Fruit fly (Drosophila melanogaster) whole organism, embryonic: ENCODE measurements around the gene CG16953.
A peak's percentile ranks its signal among the peaks of the same experiment; 100 is the strongest.

Source experiments
- Awh ChIP-seq: fragments of 200-800 bp; sonication (Bioruptor generic); IDR thresholded peaks from 2 replicates; pipeline ENCODE4, ENCODE4 v1.3.6; 2022; ENCODE audit warnings: missing biosample characterization, missing genetic modification characterization
- BEAF-32 ChIP-seq: fragments of 200-800 bp; sonication (Bioruptor generic); optimal IDR thresholded peaks from 3 replicates; lab custom pipeline; 2017; ENCODE audit warnings: missing biosample characterization, missing genetic modification characterization, mild to moderate bottlenecking, moderate library complexity, missing genetic modification reagents
- Bteb2 ChIP-seq: fragments of 200-800 bp; sonication (Bioruptor generic); optimal IDR thresholded peaks from 2 replicates; lab custom pipeline; 2016; ENCODE audit warnings: missing biosample characterization, missing genetic modification characterization
- CG11504 ChIP-seq: fragments of 200-800 bp; sonication (Bioruptor generic); optimal IDR thresholded peaks from 3 replicates; lab custom pipeline; 2019; ENCODE audit warnings: missing biosample characterization, mild to moderate bottlenecking, missing genetic modification characterization, moderate library complexity
- CG13424 ChIP-seq: fragments of 200-800 bp; sonication (Bioruptor generic); optimal IDR thresholded peaks from 2 replicates; lab custom pipeline; 2019; ENCODE audit warnings: missing biosample characterization, mild to moderate bottlenecking, missing genetic modification characterization, moderate library complexity
- CG13775 ChIP-seq: fragments of 200-800 bp; sonication (Bioruptor generic); optimal IDR thresholded peaks from 3 replicates; lab custom pipeline; 2017; ENCODE audit warnings: missing biosample characterization, mild to moderate bottlenecking, missing genetic modification characterization
- CG14710 ChIP-seq: fragments of 200-800 bp; sonication (Bioruptor generic); optimal IDR thresholded peaks from 3 replicates; lab custom pipeline; 2019; ENCODE audit warnings: missing biosample characterization, mild to moderate bottlenecking, missing genetic modification characterization, moderate library complexity
- CG17361 ChIP-seq: fragments of 200-800 bp; sonication (Bioruptor generic); IDR thresholded peaks from 3 replicates; pipeline ENCODE4 v1.3.6; 2022; ENCODE audit warnings: missing biosample characterization, missing genetic modification characterization
- CG2116 ChIP-seq: fragments of 200-800 bp; sonication (Bioruptor generic); optimal IDR thresholded peaks from 3 replicates; lab custom pipeline; 2018; ENCODE audit warnings: missing biosample characterization, mild to moderate bottlenecking, missing genetic modification characterization
- CG30403 ChIP-seq: fragments of 200-800 bp; sonication (Bioruptor generic); optimal IDR thresholded peaks from 3 replicates; lab custom pipeline; 2016; ENCODE audit warnings: missing biosample characterization, missing genetic modification characterization
- CG31224 ChIP-seq: fragments of 200-800 bp; sonication (Bioruptor generic); IDR thresholded peaks from 2 replicates; pipeline ENCODE4 v1.3.6; 2022; ENCODE audit warnings: missing biosample characterization, missing genetic modification characterization
- CG32767 ChIP-seq: fragments of 200-800 bp; sonication (Bioruptor generic); IDR thresholded peaks from 2 replicates; pipeline ENCODE4 v1.3.6; 2022; ENCODE audit warnings: missing biosample characterization, missing genetic modification characterization
- CG34376 ChIP-seq: fragments of 200-800 bp; sonication (Bioruptor generic); optimal IDR thresholded peaks from 2 replicates; lab custom pipeline; 2018; ENCODE audit warnings: missing biosample characterization, mild to moderate bottlenecking, missing genetic modification characterization
- CG34422 ChIP-seq: fragments of 200-800 bp; sonication (Bioruptor generic); IDR thresholded peaks from 3 replicates; pipeline ENCODE4 v1.3.6; 2022; ENCODE audit warnings: missing biosample characterization, missing genetic modification characterization
- CG3995 ChIP-seq: fragments of 200-800 bp; sonication (Bioruptor generic); optimal IDR thresholded peaks from 3 replicates; lab custom pipeline; 2016; ENCODE audit warnings: missing biosample characterization, missing genetic modification characterization
- CG4617 ChIP-seq: fragments of 200-800 bp; sonication (Bioruptor generic); optimal IDR thresholded peaks from 3 replicates; lab custom pipeline; 2016; ENCODE audit warnings: missing biosample characterization, missing genetic modification characterization, borderline replicate concordance
- CG7556 ChIP-seq: fragments of 200-800 bp; sonication (Bioruptor generic); optimal IDR thresholded peaks from 2 replicates; lab custom pipeline; 2017; ENCODE audit warnings: missing biosample characterization, mild to moderate bottlenecking, missing genetic modification characterization
- CG8388 ChIP-seq: fragments of 200-800 bp; sonication (Bioruptor generic); optimal IDR thresholded peaks from 2 replicates; lab custom pipeline; 2019; ENCODE audit warnings: missing biosample characterization, mild to moderate bottlenecking, missing genetic modification characterization, moderate library complexity
- HLH54F ChIP-seq: fragments of 200-800 bp; sonication (Bioruptor generic); optimal IDR thresholded peaks from 3 replicates; lab custom pipeline; 2016; ENCODE audit warnings: missing biosample characterization, missing genetic modification characterization
- Hr39 ChIP-seq: fragments of >200 bp; optimal IDR thresholded peaks from 2 replicates; lab custom pipeline; 2017
- Kr ChIP-seq: fragments of 200-800 bp; sonication (Bioruptor generic); optimal IDR thresholded peaks from 2 replicates; lab custom pipeline; 2017; ENCODE audit warnings: missing biosample characterization, mild to moderate bottlenecking, missing genetic modification characterization
- MESR4 ChIP-seq: fragments of 200-800 bp; sonication (Bioruptor generic); optimal IDR thresholded peaks from 2 replicates; lab custom pipeline; 2018; ENCODE audit warnings: missing biosample characterization, mild to moderate bottlenecking, missing genetic modification characterization, moderate library complexity
- Myb ChIP-seq: fragments of 200-800 bp; sonication (Bioruptor generic); optimal IDR thresholded peaks from 2 replicates; lab custom pipeline; 2016; ENCODE audit warnings: missing biosample characterization, missing genetic modification characterization
- Pdp1 ChIP-seq, 2 experiments: fragments of 200-800 bp; sonication (Bioruptor generic); optimal IDR thresholded peaks; 3 replicates each; lab custom pipeline; 2016; ENCODE audit warnings: missing biosample characterization in 2 of 2, missing genetic modification characterization in 2 of 2, mild to moderate bottlenecking in 1 of 2, moderate library complexity in 1 of 2
- Rx ChIP-seq: fragments of 200-800 bp; sonication (Bioruptor generic); IDR thresholded peaks from 2 replicates; pipeline ENCODE4 v1.3.6; 2022; ENCODE audit warnings: missing biosample characterization, missing genetic modification characterization
- Sox100B ChIP-seq: fragments of 200-800 bp; sonication (Bioruptor generic); optimal IDR thresholded peaks from 3 replicates; lab custom pipeline; 2018; ENCODE audit warnings: missing biosample characterization, mild to moderate bottlenecking, missing genetic modification characterization
- Usf ChIP-seq: fragments of 200-800 bp; sonication (Bioruptor generic); optimal IDR thresholded peaks from 2 replicates; lab custom pipeline; 2017; ENCODE audit warnings: missing genotype, missing biosample characterization, missing genetic modification characterization
- aop ChIP-seq: fragments of 200-800 bp; sonication (Bioruptor generic); IDR thresholded peaks from 2 replicates; pipeline ENCODE4 v1.3.6; 2022; ENCODE audit warnings: missing biosample characterization, missing genetic modification characterization
- cad ChIP-seq: fragments of >200 bp; optimal IDR thresholded peaks from 2 replicates; lab custom pipeline; 2017; ENCODE audit warnings: missing biosample characterization, missing genetic modification characterization
- cas ChIP-seq: fragments of 200-800 bp; sonication (Bioruptor generic); IDR thresholded peaks from 2 replicates; pipeline ENCODE4 v1.3.6; 2022; ENCODE audit warnings: missing biosample characterization, missing genetic modification characterization
- dimm ChIP-seq: fragments of 200-800 bp; sonication (Bioruptor generic); IDR thresholded peaks from 2 replicates; pipeline ENCODE4 v1.3.6; 2022; ENCODE audit warnings: missing biosample characterization, missing genetic modification characterization
- dmrt99B ChIP-seq: fragments of 200-800 bp; sonication (Bioruptor generic); optimal IDR thresholded peaks from 2 replicates; lab custom pipeline; 2018; ENCODE audit warnings: missing biosample characterization, mild to moderate bottlenecking, missing genetic modification characterization, moderate library complexity
- eyg ChIP-seq: fragments of 200-800 bp; sonication (Bioruptor generic); optimal IDR thresholded peaks from 3 replicates; lab custom pipeline; 2016; ENCODE audit warnings: missing biosample characterization, missing genetic modification characterization
- ftz-f1 ChIP-seq: fragments of 200-800 bp; sonication (Bioruptor generic); optimal IDR thresholded peaks from 2 replicates; lab custom pipeline; 2016; ENCODE audit warnings: missing biosample characterization, missing genetic modification characterization
- her ChIP-seq: fragments of 200-800 bp; sonication (Bioruptor generic); optimal IDR thresholded peaks from 2 replicates; lab custom pipeline; 2016; ENCODE audit warnings: missing biosample characterization, missing genetic modification characterization
- lola ChIP-seq, 3 experiments: fragments of >200 bp in 2 of 3; fragments of 200-800 bp in 1 of 3; sonication (Bioruptor generic) in 1 of 3; optimal IDR thresholded peaks; 2 replicates each; lab custom pipeline; 2017 to 2019; ENCODE audit warnings: missing biosample characterization in 3 of 3, missing genetic modification characterization in 3 of 3, mild to moderate bottlenecking in 1 of 3, moderate library complexity in 1 of 3
- maf-S ChIP-seq: fragments of 200-800 bp; sonication (Bioruptor generic); optimal IDR thresholded peaks from 2 replicates; lab custom pipeline; 2016; ENCODE audit warnings: missing biosample characterization, missing genetic modification characterization
- mam ChIP-seq: fragments of 200-800 bp; sonication (Bioruptor generic); optimal IDR thresholded peaks from 3 replicates; lab custom pipeline; 2016; ENCODE audit warnings: missing biosample characterization, missing genetic modification characterization
- nom ChIP-seq: fragments of 200-800 bp; sonication (Bioruptor generic); optimal IDR thresholded peaks from 2 replicates; lab custom pipeline; 2017; ENCODE audit warnings: missing biosample characterization, missing genetic modification characterization, mild to moderate bottlenecking, moderate library complexity, missing genetic modification reagents
- pan ChIP-seq, 4 experiments: fragments of >200 bp in 3 of 4; fragments of 200-800 bp in 1 of 4; sonication (Bioruptor generic) in 1 of 4; optimal IDR thresholded peaks in 3 of 4; IDR thresholded peaks in 1 of 4; 2 replicates each; pipeline versions ENCODE4 v1.3.6 to Lab custom; 2017 to 2022; ENCODE audit warnings: missing biosample characterization in 2 of 4, missing genetic modification characterization in 2 of 4, mixed read lengths in 1 of 4
- sd ChIP-seq: fragments of 200-800 bp; sonication (Bioruptor generic); optimal IDR thresholded peaks from 3 replicates; lab custom pipeline; 2018; ENCODE audit warnings: missing biosample characterization, mild to moderate bottlenecking, missing genetic modification characterization, moderate library complexity
- sens ChIP-seq: fragments of 200-800 bp; sonication (Bioruptor generic); peaks from one replicate; lab custom pipeline; 2016; ENCODE audit warnings: missing biosample characterization, missing genetic modification characterization
- sens-2 ChIP-seq: fragments of 200-800 bp; sonication (Bioruptor generic); IDR thresholded peaks from 2 replicates; pipeline ENCODE4 v1.3.6; 2022; ENCODE audit warnings: missing biosample characterization, missing genetic modification characterization
- seq ChIP-seq: fragments of 200-800 bp; sonication (Bioruptor generic); IDR thresholded peaks from 2 replicates; pipeline ENCODE4 v1.3.6; 2022; ENCODE audit warnings: missing biosample characterization, missing genetic modification characterization
- sug ChIP-seq: fragments of 200-800 bp; optimal IDR thresholded peaks from 2 replicates; lab custom pipeline; 2019; ENCODE audit warnings: missing biosample characterization, mild to moderate bottlenecking, missing genetic modification characterization, moderate library complexity
- tgo ChIP-seq: fragments of 200-800 bp; sonication (Bioruptor generic); IDR thresholded peaks from 3 replicates; pipeline ENCODE4 v1.3.6; 2022; ENCODE audit warnings: missing biosample characterization, missing genetic modification characterization
- trem ChIP-seq: fragments of 200-800 bp; optimal IDR thresholded peaks from 3 replicates; lab custom pipeline; 2019; ENCODE audit warnings: missing biosample characterization, mild to moderate bottlenecking, missing genetic modification characterization, moderate library complexity
- twi ChIP-seq: fragments of 200-800 bp; optimal IDR thresholded peaks from 2 replicates; lab custom pipeline; 2019; ENCODE audit warnings: missing biosample characterization, mild to moderate bottlenecking, missing genetic modification characterization, moderate library complexity

The CG16953 gene

DNA sequence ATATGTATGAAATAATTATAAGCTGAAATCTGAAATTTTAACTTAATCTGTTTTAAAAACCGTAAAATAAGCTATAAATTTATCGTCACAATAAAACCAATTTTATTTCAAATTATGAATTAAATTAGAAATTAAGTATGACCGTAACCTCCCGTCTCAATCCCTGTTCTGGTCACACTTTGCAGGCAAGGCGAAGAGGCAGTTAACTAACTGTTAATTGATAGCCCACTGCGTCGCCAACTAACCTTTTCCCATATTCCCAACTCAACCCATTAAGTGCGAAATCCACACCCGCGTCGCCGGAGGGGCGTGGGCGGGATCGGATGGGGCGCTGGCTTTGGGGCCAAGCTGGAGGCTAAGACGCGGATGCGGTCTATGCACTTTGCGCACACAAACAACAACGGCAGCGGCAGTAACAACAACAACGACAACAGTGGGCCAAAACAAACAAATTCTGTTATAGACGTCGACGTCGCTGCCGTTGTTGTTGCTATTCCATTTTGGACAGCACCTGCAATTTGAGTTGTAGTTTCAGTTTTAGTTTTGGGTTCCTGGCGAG, 24.9 kb downstream of the CG16953 start, which contains the start of gene CG5191 (continued):
- TF ChIP-seq lola (GFP tag; optimal IDR thresholded peaks at IDR 0.05; lab: Kevin White, UChicago) (peak in 1 of 3 experiments; percentile 23), CG8388 (GFP tag; lab: Kevin White, UChicago) (no peak), dmrt99B (tag; lab: Kevin White, UChicago) (peak; percentile 16), Hr39 (lab: Kevin White, UChicago) (no peak), twi (tag; lab: Kevin White, UChicago) (no peak), cad (GFP tag; lab: Kevin White, UChicago) (peak; percentile 23)

DNA sequence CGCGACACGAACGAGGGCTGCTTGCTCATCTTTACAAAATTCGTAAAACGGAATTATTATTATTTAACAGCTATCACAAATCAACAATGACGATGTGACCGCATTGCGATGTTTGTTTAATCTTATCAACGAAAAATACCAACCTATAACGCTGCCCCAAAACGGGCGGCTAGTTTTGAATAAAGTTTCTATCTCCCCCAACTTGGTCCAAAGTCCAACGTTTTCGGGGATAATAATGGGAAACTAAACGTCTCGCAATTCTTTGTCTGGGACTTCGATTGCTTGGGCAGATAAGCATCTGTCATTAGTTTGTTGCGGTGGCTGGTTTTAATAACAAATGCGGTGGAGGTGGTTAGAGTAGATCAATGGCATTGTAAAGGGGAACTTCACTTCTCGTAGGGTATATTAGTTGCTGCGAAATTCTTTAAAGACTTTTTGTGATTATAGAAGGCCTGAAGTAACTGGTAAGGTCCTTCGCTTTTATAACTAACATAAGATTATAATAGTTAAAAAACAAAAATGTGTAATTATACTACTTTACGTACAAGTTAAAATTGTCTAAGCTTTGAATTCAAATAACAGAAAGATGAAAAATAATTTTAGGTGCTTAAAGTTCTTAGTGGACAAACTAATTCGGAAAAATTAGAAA, 25.5 kb downstream of the CG16953 start, which contains the start of gene CG15922:
TSS of gene CG15922 (minus strand) at position 262 of the 649 bp plus-strand sequence.
- TF ChIP-seq ftz-f1, result no peak
- TF ChIP-seq sens-2, result no peak
- TF ChIP-seq CG34422 (GFP tag; lab: Robert Waterston, UW), result no peak
- TF ChIP-seq Bteb2 (GFP tag; lab: Kevin White, UChicago), result no peak
- TF ChIP-seq mam (GFP tag; lab: Kevin White, UChicago), result peak; percentile 10
- peak; percentile 42 for TF ChIP-seq sens (GFP tag; lab: Kevin White, UChicago)
- TF ChIP-seq Myb (GFP tag; lab: Kevin White, UChicago), result peak; percentile 3
- no peak for TF ChIP-seq CG14710 (tag; lab: Kevin White, UChicago)
- no peak for TF ChIP-seq aop (GFP tag; lab: Robert Waterston, UW)
- TF ChIP-seq CG7556 (GFP tag; lab: Kevin White, UChicago), result no peak
- no peak for TF ChIP-seq Awh (GFP tag; lab: Robert Waterston, UW)
- peak; percentile 80 for TF ChIP-seq CG3995
- TF ChIP-seq her, result no peak
- TF ChIP-seq CG32767 (GFP tag; lab: Robert Waterston, UW), result no peak
- TF ChIP-seq CG11504, result peak; percentile 59
- TF ChIP-seq CG13775 (GFP tag; lab: Kevin White, UChicago), result peak; percentile 22
- TF ChIP-seq Usf (GFP tag; lab: Kevin White, UChicago), result no peak
- no peak for TF ChIP-seq CG4617 (GFP tag; lab: Kevin White, UChicago)
- TF ChIP-seq maf-S, result no peak
- peak; percentile 45 for TF ChIP-seq sd
- peak; percentile 32 for TF ChIP-seq MESR4 (GFP tag; lab: Kevin White, UChicago)
- peak; percentile 57 for TF ChIP-seq CG34376
- TF ChIP-seq CG13424 (tag; lab: Kevin White, UChicago), result peak; percentile 33
- TF ChIP-seq dimm (GFP tag; lab: Robert Waterston, UW), result no peak
- TF ChIP-seq CG30403, result peak; percentile 10
- no peak for TF ChIP-seq cas (GFP tag; lab: Robert Waterston, UW)
- peak; percentile 8 for TF ChIP-seq trem (tag; lab: Kevin White, UChicago)
- TF ChIP-seq nom, result peak; percentile 81
- no peak for TF ChIP-seq pan (optimal IDR thresholded peaks at IDR 0.05; lab: Kevin White, UChicago)
- peak in 1 of 2 experiments; percentile 34 for TF ChIP-seq pan (GFP tag; optimal IDR thresholded peaks at IDR 0.05 in 1 of 2, IDR thresholded peaks at IDR 0.05 in 1 of 2)
- TF ChIP-seq tgo (GFP tag; lab: Robert Waterston, UW), result no peak
- TF ChIP-seq Kr (GFP tag; lab: Kevin White, UChicago), result no peak
- peak in 1 of 2 experiments; percentile 50 for TF ChIP-seq Pdp1 (GFP tag; optimal IDR thresholded peaks at IDR 0.05; lab: Kevin White, UChicago)
- TF ChIP-seq CG31224 (GFP tag; lab: Robert Waterston, UW), result no peak
- peak; percentile 55; the same call in 2 of the 3 replicates for TF ChIP-seq CG17361 (GFP tag; lab: Robert Waterston, UW)
- peak; percentile 20 for TF ChIP-seq BEAF-32 (GFP tag; lab: Kevin White, UChicago)
- TF ChIP-seq CG2116, result peak; percentile 0
- TF ChIP-seq eyg (GFP tag; lab: Kevin White, UChicago), result no peak
- TF ChIP-seq Sox100B (GFP tag; lab: Kevin White, UChicago), result peak; percentile 41
- no peak for TF ChIP-seq seq (GFP tag; lab: Robert Waterston, UW)
- TF ChIP-seq Rx (GFP tag; lab: Robert Waterston, UW), result no peak
- peak; percentile 9 for TF ChIP-seq HLH54F
- peak; percentile 49 for TF ChIP-seq sug
